Worm (Caenorhabditis elegans) whole organism, late embryonic: ENCODE measurements around the gene nlp-22.

Experiments used
- C38D4.7 ChIP-seq: fragments of 200-800 bp; sonication (Bioruptor generic); optimal IDR thresholded peaks from 2 replicates; lab custom pipeline; 2018; ENCODE audit warnings: mild to moderate bottlenecking, missing genetic modification characterization, moderate library complexity, missing compliant biosample characterization
- K02D7.2 ChIP-seq: sonication (generic microtip); optimal IDR thresholded peaks from 2 replicates; lab custom pipeline; 2017; ENCODE audit warnings: mild to moderate bottlenecking, missing genetic modification characterization, missing compliant biosample characterization
- T23F11.4 ChIP-seq: fragments of 200-800 bp; sonication (Bioruptor generic); optimal IDR thresholded peaks from 2 replicates; lab custom pipeline; 2018; ENCODE audit warnings: mild to moderate bottlenecking, missing genetic modification characterization, missing compliant biosample characterization
- Y22D7AL.16 ChIP-seq: sonication (generic microtip); optimal IDR thresholded peaks from 2 replicates; lab custom pipeline; 2016; ENCODE audit warnings: missing genetic modification characterization, missing compliant biosample characterization
- ceh-14 ChIP-seq: sonication (generic microtip); optimal IDR thresholded peaks from 2 replicates; lab custom pipeline; 2016; ENCODE audit warnings: missing genotype, missing genetic modification characterization, missing compliant biosample characterization
- ceh-18 ChIP-seq: sonication (generic microtip); optimal IDR thresholded peaks from 2 replicates; lab custom pipeline; 2016; ENCODE audit warnings: missing genetic modification characterization, missing compliant biosample characterization
- ceh-2 ChIP-seq: sonication (generic microtip); optimal IDR thresholded peaks from 2 replicates; lab custom pipeline; 2016; ENCODE audit warnings: missing genotype, missing genetic modification characterization, missing compliant biosample characterization
- ceh-24 ChIP-seq: sonication (generic microtip); optimal IDR thresholded peaks from 2 replicates; lab custom pipeline; 2016; ENCODE audit warnings: mild to moderate bottlenecking, missing genetic modification characterization, missing compliant biosample characterization
- ceh-34 ChIP-seq: sonication (generic microtip); optimal IDR thresholded peaks from 2 replicates; lab custom pipeline; 2016; ENCODE audit warnings: mild to moderate bottlenecking, missing genetic modification characterization, missing compliant biosample characterization
- ceh-9 ChIP-seq: sonication (generic microtip); optimal IDR thresholded peaks from 2 replicates; lab custom pipeline; 2016; ENCODE audit warnings: mild to moderate bottlenecking, missing genetic modification characterization, inconsistent platforms, missing compliant biosample characterization
- che-1 ChIP-seq: sonication (generic microtip); optimal IDR thresholded peaks from 2 replicates; lab custom pipeline; 2016; ENCODE audit warnings: mild to moderate bottlenecking, missing genetic modification characterization, missing compliant biosample characterization
- dmd-4 ChIP-seq: sonication (generic microtip); optimal IDR thresholded peaks from 2 replicates; lab custom pipeline; 2016; ENCODE audit warnings: borderline replicate concordance, missing genetic modification characterization, missing compliant biosample characterization
- dve-1 ChIP-seq: sonication (generic microtip); optimal IDR thresholded peaks from 2 replicates; lab custom pipeline; 2017; ENCODE audit warnings: antibody characterized with exemption, mild to moderate bottlenecking, missing genetic modification characterization, missing compliant biosample characterization
- ets-4 ChIP-seq: sonication (generic microtip); optimal IDR thresholded peaks from 2 replicates; lab custom pipeline; 2016; ENCODE audit warnings: missing genetic modification characterization, missing compliant biosample characterization
- eyg-1 ChIP-seq: sonication (generic microtip); optimal IDR thresholded peaks from 2 replicates; lab custom pipeline; 2016; ENCODE audit warnings: missing genotype, missing genetic modification characterization, missing compliant biosample characterization
- fax-1 ChIP-seq: sonication (generic microtip); optimal IDR thresholded peaks from 2 replicates; lab custom pipeline; 2016; ENCODE audit warnings: missing genotype, missing genetic modification characterization, missing compliant biosample characterization
- fkh-6 ChIP-seq: sonication (generic microtip); optimal IDR thresholded peaks from 2 replicates; lab custom pipeline; 2016; ENCODE audit warnings: missing genetic modification characterization, missing compliant biosample characterization
- hlh-13 ChIP-seq: fragments of 200-800 bp; sonication (Bioruptor generic); optimal IDR thresholded peaks from 2 replicates; lab custom pipeline; 2018; ENCODE audit warnings: mild to moderate bottlenecking, missing genetic modification characterization, missing compliant biosample characterization
- hlh-30 ChIP-seq: sonication (generic microtip); optimal IDR thresholded peaks from 2 replicates; lab custom pipeline; 2017; ENCODE audit warnings: antibody characterized with exemption, missing genetic modification characterization, missing compliant biosample characterization; ENCODE audit not compliant: insufficient read depth
- madf-2 ChIP-seq: sonication (generic microtip); optimal IDR thresholded peaks from 2 replicates; lab custom pipeline; 2017; ENCODE audit warnings: missing genetic modification characterization, missing compliant biosample characterization
- mec-3 ChIP-seq: sonication (generic microtip); optimal IDR thresholded peaks from 2 replicates; lab custom pipeline; 2016; ENCODE audit warnings: borderline replicate concordance, missing genetic modification characterization, missing compliant biosample characterization
- nhr-11 ChIP-seq: fragments of 150-350 bp; optimal IDR thresholded peaks from 2 replicates; lab custom pipeline; 2014; ENCODE audit warnings: missing biosample characterization, missing genetic modification characterization
- nhr-232 ChIP-seq: sonication (generic microtip); optimal IDR thresholded peaks from 2 replicates; lab custom pipeline; 2016; ENCODE audit warnings: missing genetic modification characterization, missing compliant biosample characterization
- npax-4 ChIP-seq: sonication (generic microtip); optimal IDR thresholded peaks from 2 replicates; lab custom pipeline; 2016; ENCODE audit warnings: missing genetic modification characterization, missing compliant biosample characterization
- odd-2 ChIP-seq: sonication (generic microtip); optimal IDR thresholded peaks from 2 replicates; lab custom pipeline; 2017; ENCODE audit warnings: antibody characterized with exemption, mild to moderate bottlenecking, missing genetic modification characterization, missing compliant biosample characterization
- pax-1 ChIP-seq: fragments of 150-350 bp; optimal IDR thresholded peaks from 2 replicates; lab custom pipeline; 2014; ENCODE audit warnings: missing biosample characterization, missing genetic modification characterization
- pha-4 ChIP-seq: fragments of 150-350 bp; optimal IDR thresholded peaks from 2 replicates; lab custom pipeline; 2018; ENCODE audit warnings: missing biosample characterization, missing genetic modification reagents, missing genetic modification characterization
- ref-2 ChIP-seq: sonication (generic microtip); optimal IDR thresholded peaks from 2 replicates; lab custom pipeline; 2016; ENCODE audit warnings: missing genetic modification characterization, missing compliant biosample characterization
- sox-4 ChIP-seq: sonication (generic microtip); optimal IDR thresholded peaks from 2 replicates; lab custom pipeline; 2017; ENCODE audit warnings: mild to moderate bottlenecking, missing genetic modification characterization, inconsistent platforms, missing compliant biosample characterization
- tbx-2 ChIP-seq: sonication (generic microtip); optimal IDR thresholded peaks from 2 replicates; lab custom pipeline; 2016; ENCODE audit warnings: missing genetic modification characterization, missing compliant biosample characterization
- ttx-3 ChIP-seq: sonication (generic microtip); optimal IDR thresholded peaks from 2 replicates; lab custom pipeline; 2016; ENCODE audit warnings: missing genetic modification reagents, missing genetic modification characterization, missing compliant biosample characterization
- unc-3 ChIP-seq, 2 experiments: fragments of 200-800 bp in 1 of 2; sonication (Bioruptor generic) in 1 of 2; sonication (generic microtip) in 1 of 2; conservative IDR thresholded peaks in 1 of 2; optimal IDR thresholded peaks in 1 of 2; 2 replicates each; pipeline versions ENCODE4 v1.3.6 to Lab custom; 2016 to 2022; ENCODE audit warnings: missing compliant biosample characterization in 2 of 2, missing genetic modification characterization in 2 of 2, missing genetic modification reagents in 1 of 2
- unc-55 ChIP-seq: sonication (generic microtip); optimal IDR thresholded peaks from 2 replicates; lab custom pipeline; 2017; ENCODE audit warnings: missing biosample characterization, missing genetic modification reagents, missing genetic modification characterization

Gene nlp-22

DNA sequence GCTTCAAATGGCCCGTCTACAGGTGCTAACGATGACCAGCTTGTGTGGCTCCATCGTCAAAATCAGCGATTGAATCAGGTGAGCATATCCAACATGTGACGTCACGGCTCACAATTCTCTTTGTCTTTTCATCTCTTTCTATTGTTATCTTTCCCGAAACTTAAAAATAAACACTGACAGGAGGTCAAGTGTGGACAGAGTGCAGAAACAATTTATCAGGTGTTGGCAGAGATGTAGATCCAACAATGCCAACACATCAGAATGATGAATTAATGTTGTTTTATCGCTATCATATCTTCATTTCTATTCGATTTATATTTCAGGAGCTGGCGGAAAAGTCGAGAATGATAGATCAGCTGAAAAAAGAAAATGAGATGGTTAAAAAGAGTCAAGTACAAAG is 6.1 kb upstream of the nlp-22 start:
- TF ChIP-seq ceh-18 (peak; percentile 8), npax-4 (tag; lab: Kevin White, UChicago) (no peak), sox-4 (tag; lab: Kevin White, UChicago) (no peak), ceh-2 (no peak), unc-55 (GFP tag; lab: Kevin White, UChicago) (peak; percentile 47), ets-4 (tag; lab: Kevin White, UChicago) (no peak), dve-1 (tag; lab: Kevin White, UChicago) (no peak), madf-2 (tag; lab: Kevin White, UChicago) (no peak)

DNA sequence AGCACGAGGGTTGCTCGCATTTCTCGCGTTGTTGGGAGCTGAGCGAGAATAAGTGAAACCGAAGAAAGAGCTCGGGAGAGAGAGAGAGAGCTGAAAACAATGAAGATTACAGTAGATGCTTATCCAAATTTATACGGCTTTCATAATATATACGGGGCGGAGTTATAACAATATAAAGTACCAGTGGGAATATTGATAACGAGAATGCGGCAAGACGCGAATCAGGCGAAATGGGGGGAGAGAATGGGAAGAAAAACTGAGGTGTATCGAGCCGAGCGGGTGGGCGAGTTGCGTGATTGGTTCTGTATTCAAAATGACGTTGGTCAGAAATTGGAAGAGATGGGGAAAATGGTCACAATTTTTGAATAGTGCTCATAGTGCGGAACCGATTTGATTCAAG is 2.8 kb upstream of the nlp-22 start, which contains the start of gene nlp-2:
Gene nlp-2 (minus strand): TSS at position 101 of the 400 bp plus-strand sequence.
- TF ChIP-seq fax-1 (tag; lab: Kevin White, UChicago) (no peak), fkh-6 (tag; lab: Kevin White, UChicago) (no peak), madf-2 (tag; lab: Kevin White, UChicago) (no peak), unc-3 (GFP tag; conservative IDR thresholded peaks at IDR 0.05; lab: Robert Waterston, UW) (no peak), unc-3 (tag; optimal IDR thresholded peaks at IDR 0.05; lab: Kevin White, UChicago) (no peak), ceh-14 (tag; lab: Kevin White, UChicago) (no peak), odd-2 (tag; lab: Kevin White, UChicago) (no peak), C38D4.7 (GFP tag; lab: Kevin White, UChicago) (no peak), ceh-34 (tag; lab: Kevin White, UChicago) (no peak)
- TF ChIP-seq, all 69 proteins: peak for 0

DNA sequence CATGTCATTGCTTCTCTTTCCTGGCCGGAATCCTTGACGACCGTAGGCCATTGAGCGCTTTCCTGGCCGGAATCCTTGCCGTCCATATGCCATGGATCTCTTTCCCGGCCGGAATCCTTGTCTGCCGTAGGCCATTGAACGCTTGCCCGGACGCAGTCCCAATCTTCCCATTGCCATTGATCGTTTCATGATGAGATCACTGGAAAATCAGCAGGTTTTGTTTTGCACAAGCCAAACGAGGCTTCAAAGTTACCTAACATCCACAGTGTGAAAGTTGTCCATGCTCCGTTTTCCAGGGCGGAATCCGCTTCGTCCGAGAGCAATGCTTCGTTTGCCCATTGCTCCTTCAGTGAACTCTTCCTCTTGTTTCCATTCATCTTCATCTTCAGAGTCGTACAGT is 2.2 kb upstream of the nlp-22 start:
- no peak for TF ChIP-seq ceh-24 (tag; lab: Kevin White, UChicago)
- TF ChIP-seq nhr-11 = no peak
- no peak for TF ChIP-seq ceh-9 (tag; lab: Kevin White, UChicago)
- no peak for TF ChIP-seq mec-3 (tag; lab: Kevin White, UChicago)
- no peak for TF ChIP-seq nhr-232 (tag; lab: Kevin White, UChicago)
- no peak for TF ChIP-seq eyg-1 (tag; lab: Kevin White, UChicago)
- TF ChIP-seq hlh-13 (GFP tag; lab: Kevin White, UChicago) = no peak
- TF ChIP-seq pax-1 (tag; lab: Kevin White, UChicago) = no peak
- no peak for TF ChIP-seq hlh-30 (tag; lab: Kevin White, UChicago)
- TF ChIP-seq pha-4 (tag; lab: Kevin White, UChicago) = no peak
- TF ChIP-seq dmd-4 (tag; lab: Kevin White, UChicago) = no peak

DNA sequence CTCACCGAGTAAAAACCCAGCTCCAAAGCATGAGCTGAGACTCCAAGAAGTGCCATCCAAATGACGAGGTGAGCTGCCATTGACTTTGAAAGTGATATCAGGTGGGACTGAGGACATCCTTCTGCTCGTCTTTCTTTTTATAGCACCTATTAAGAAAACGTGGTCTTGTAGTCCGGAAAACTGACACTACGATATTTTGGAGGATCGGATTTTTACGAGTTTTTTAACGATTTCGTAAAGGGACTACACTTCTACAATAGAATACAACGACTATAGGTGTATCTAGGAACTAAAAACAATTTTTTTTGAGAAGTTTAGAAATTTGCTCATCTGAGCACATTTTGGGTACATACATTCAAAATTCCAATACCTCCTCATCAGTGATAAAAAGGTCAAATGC is 970 bp upstream of the nlp-22 start, which contains the start of gene nlp-23:
Gene nlp-23 (minus strand): TSS at position 101 of the 400 bp plus-strand sequence.
- TF ChIP-seq K02D7.2 (tag; lab: Kevin White, UChicago) (no peak), ttx-3 (tag; lab: Kevin White, UChicago) (no peak), ceh-24 (tag; lab: Kevin White, UChicago) (no peak), T23F11.4 (no peak), Y22D7AL.16 (no peak), fax-1 (tag; lab: Kevin White, UChicago) (no peak), tbx-2 (tag; lab: Kevin White, UChicago) (no peak), odd-2 (tag; lab: Kevin White, UChicago) (no peak)

DNA sequence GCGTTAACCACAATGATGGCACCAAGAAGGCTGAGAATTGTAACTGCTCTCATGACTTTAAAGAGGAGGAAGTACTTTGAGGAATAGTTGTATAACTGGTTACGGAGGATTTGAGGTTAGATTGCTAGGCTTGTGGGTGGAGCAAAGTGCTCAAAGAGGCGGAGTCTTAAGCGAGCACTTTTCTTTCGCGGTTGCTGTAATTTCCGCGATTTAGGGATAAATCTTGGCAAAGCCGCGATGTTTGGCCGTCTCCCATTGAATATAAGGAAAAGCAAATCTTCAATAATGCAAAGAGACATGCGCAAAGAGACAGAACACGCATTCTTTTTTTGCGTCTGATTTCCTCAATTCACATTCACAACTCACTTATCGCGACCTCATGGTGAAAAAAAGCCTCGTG is 3.7 kb downstream of the nlp-22 start, which contains the start of gene nlp-45:
Gene nlp-45 (minus strand): TSS at position 101 of the 400 bp plus-strand sequence.
- TF ChIP-seq ceh-24 (tag; lab: Kevin White, UChicago) = no peak
- TF ChIP-seq pha-4 (tag; lab: Kevin White, UChicago) = no peak
- TF ChIP-seq npax-4 (tag; lab: Kevin White, UChicago) = no peak
- no peak for TF ChIP-seq fax-1 (tag; lab: Kevin White, UChicago)
- TF ChIP-seq che-1 (tag; lab: Kevin White, UChicago) = no peak
- no peak for TF ChIP-seq ref-2
- TF ChIP-seq dve-1 (tag; lab: Kevin White, UChicago) = no peak
